Worm (Caenorhabditis elegans): ENCODE data around the gene ZK1248.20.

ZK1248.20 gene

ce11 chrII:5846181-5846580, 29.7 kb downstream of the ZK1248.20 start:
- TF ChIP-seq elt-2 (tag; optimal IDR thresholded peaks at IDR 0.05): peak; percentile 58
- TF ChIP-seq sdc-2 (tag; optimal IDR thresholded peaks at IDR 0.05): no peak
- no peak for TF ChIP-seq nhr-11 (tag; optimal IDR thresholded peaks at IDR 0.05)

ce11 chrII:5852007-5852406, 35.6 kb downstream of the ZK1248.20 start, which contains the start of gene H41C03.2:
Gene H41C03.2 (minus strand): TSS chrII:5852107.
- no peak for TF ChIP-seq ceh-22 (tag; optimal IDR thresholded peaks at IDR 0.05)
- TF ChIP-seq rnt-1 (tag; optimal IDR thresholded peaks at IDR 0.05): no peak
- no peak for TF ChIP-seq zip-5 (tag; optimal IDR thresholded peaks at IDR 0.05)
- no peak for TF ChIP-seq ama-1 (optimal IDR thresholded peaks at IDR 0.05)
- TF ChIP-seq ceh-48 (tag; optimal IDR thresholded peaks at IDR 0.05): no peak
- no peak for TF ChIP-seq ceh-24 (tag; optimal IDR thresholded peaks at IDR 0.05)
- no peak for TF ChIP-seq elt-2 (tag; optimal IDR thresholded peaks at IDR 0.05)
- no peak for TF ChIP-seq madf-2 (tag; optimal IDR thresholded peaks at IDR 0.05)

ce11 chrII:5853261-5853660, 36.8 kb downstream of the ZK1248.20 start:
- no peak for TF ChIP-seq lin-11 (tag; optimal IDR thresholded peaks at IDR 0.05)
- TF ChIP-seq C08G9.2 (tag; optimal IDR thresholded peaks at IDR 0.05): no peak
- TF ChIP-seq odd-2 (tag; optimal IDR thresholded peaks at IDR 0.05): no peak
- TF ChIP-seq ceh-48 (tag; optimal IDR thresholded peaks at IDR 0.05): no peak
- no peak for TF ChIP-seq ahr-1 (tag; optimal IDR thresholded peaks at IDR 0.05)
- no peak for TF ChIP-seq ceh-9 (tag; optimal IDR thresholded peaks at IDR 0.05)
- TF ChIP-seq pha-4 (tag; optimal IDR thresholded peaks at IDR 0.05): no peak
- TF ChIP-seq pha-2 (tag; optimal IDR thresholded peaks at IDR 0.05): no peak
- TF ChIP-seq elt-2 (tag; optimal IDR thresholded peaks at IDR 0.05): no peak
- no peak for TF ChIP-seq ref-2 (tag; optimal IDR thresholded peaks at IDR 0.05)

- no peak for TF ChIP-seq unc-3 (GFP tag; conservative IDR thresholded peaks at IDR 0.05)
- no peak for TF ChIP-seq unc-3 (tag; optimal IDR thresholded peaks at IDR 0.05)
- no peak for TF ChIP-seq ceh-14 (tag; optimal IDR thresholded peaks at IDR 0.05)
- TF ChIP-seq unc-42 (tag; optimal IDR thresholded peaks at IDR 0.05): no peak
- TF ChIP-seq T23F11.4 (GFP tag; optimal IDR thresholded peaks at IDR 0.05): no peak
- TF ChIP-seq nhr-232 (tag; optimal IDR thresholded peaks at IDR 0.05): no peak
- TF ChIP-seq hlh-13 (GFP tag; optimal IDR thresholded peaks at IDR 0.05): no peak
- TF ChIP-seq sdc-2 (tag; optimal IDR thresholded peaks at IDR 0.05): no peak
- no peak for TF ChIP-seq ceh-9 (tag; optimal IDR thresholded peaks at IDR 0.05)
- no peak for TF ChIP-seq ref-2 (tag; optimal IDR thresholded peaks at IDR 0.05)
These were observed 37.7 kb downstream of the ZK1248.20 start, which contains the start of gene H41C03.1 for ce11 chrII:5854122-5854521. Gene H41C03.1 (plus strand): TSS chrII:5854422.

- TF ChIP-seq ceh-48 (tag; optimal IDR thresholded peaks at IDR 0.05) (no peak), npax-4 (tag; optimal IDR thresholded peaks at IDR 0.05) (no peak), ceh-9 (tag; optimal IDR thresholded peaks at IDR 0.05) (no peak), ceh-30 (tag; optimal IDR thresholded peaks at IDR 0.05) (no peak), dmd-4 (tag; optimal IDR thresholded peaks at IDR 0.05; ENCODE audit: borderline replicate concordance) (no peak), elt-4 (tag; optimal IDR thresholded peaks at IDR 0.05) (no peak), fkh-6 (tag; optimal IDR thresholded peaks at IDR 0.05) (no peak), ttx-3 (tag; optimal IDR thresholded peaks at IDR 0.05) (no peak), hlh-30 (tag; optimal IDR thresholded peaks at IDR 0.05; ENCODE audit: insufficient read depth) (no peak), ceh-22 (tag; optimal IDR thresholded peaks at IDR 0.05) (no peak), pax-1 (tag; optimal IDR thresholded peaks at IDR 0.05) (no peak), pros-1 (tag; optimal IDR thresholded peaks at IDR 0.05) (no peak), ceh-19 (GFP tag; optimal IDR thresholded peaks at IDR 0.05) (no peak), ceh-18 (tag; optimal IDR thresholded peaks at IDR 0.05) (no peak), nhr-232 (tag; optimal IDR thresholded peaks at IDR 0.05) (no peak), ceh-6 (GFP tag; optimal IDR thresholded peaks at IDR 0.05) (no peak), Y22D7AL.16 (tag; optimal IDR thresholded peaks at IDR 0.05) (no peak), pha-2 (tag; optimal IDR thresholded peaks at IDR 0.05) (no peak), unc-86 (tag; optimal IDR thresholded peaks at IDR 0.05) (no peak)
These were observed 41.9 kb downstream of the ZK1248.20 start, which contains the start of gene F55C12.4 for ce11 chrII:5858322-5858721. Gene F55C12.4 (minus strand): TSS chrII:5858422.
